Fruit fly (Drosophila melanogaster): ENCODE results near the gene Raf.

The Raf gene

dm6 chrX:2269822-2270556, 25.3 kb upstream of the Raf start (continued):
- TF ChIP-seq fkh (GFP tag; optimal IDR thresholded peaks at IDR 0.05) (peak; percentile 67), CG31627 (GFP tag; optimal IDR thresholded peaks at IDR 0.05) (peak; percentile 54), Sox102F (GFP tag; optimal IDR thresholded peaks at IDR 0.05) (no peak), Met (GFP tag; optimal IDR thresholded peaks at IDR 0.05) (peak; percentile 40), dac (GFP tag; optimal IDR thresholded peaks at IDR 0.05) (peak; percentile 45), CG1621 (tag; optimal IDR thresholded peaks at IDR 0.05) (no peak), Eip93F (GFP tag; optimal IDR thresholded peaks at IDR 0.05) (no peak), CG6163 (GFP tag; IDR thresholded peaks at IDR 0.05) (0 out of 3 replicates have a peak, but pooled peaks have one; percentile 58), Eip75B (GFP tag; optimal IDR thresholded peaks at IDR 0.05) (peak; percentile 27), CG4318 (GFP tag; optimal IDR thresholded peaks at IDR 0.05) (peak; percentile 50)

dm6 chrX:2270557-2270930, 24.7 kb upstream of the Raf start, which contains the start of gene CG2924:
Gene CG2924 (minus strand): TSS chrX:2270761.
- TF ChIP-seq CG6854 (GFP tag; optimal IDR thresholded peaks at IDR 0.05) (no peak), salr (GFP tag; optimal IDR thresholded peaks at IDR 0.05) (no peak), CG8632 (GFP tag; optimal IDR thresholded peaks at IDR 0.05) (no peak), CG11902 (GFP tag; optimal IDR thresholded peaks at IDR 0.05) (peak; percentile 12), CG1621 (tag; optimal IDR thresholded peaks at IDR 0.05) (peak; percentile 96), cyc (GFP tag; optimal IDR thresholded peaks at IDR 0.05) (peak; percentile 56), CG4318 (GFP tag; optimal IDR thresholded peaks at IDR 0.05) (no peak), acj6 (GFP tag; optimal IDR thresholded peaks at IDR 0.05) (no peak), lz (GFP tag; optimal IDR thresholded peaks at IDR 0.05) (peak; percentile 41), CG6163 (GFP tag; IDR thresholded peaks at IDR 0.05) (peak; percentile 21; the same call in 1 of the 3 replicates), CG6276 (GFP tag; optimal IDR thresholded peaks at IDR 0.05) (no peak), Gug (GFP tag; IDR thresholded peaks at IDR 0.05) (no peak), topi (GFP tag; optimal IDR thresholded peaks at IDR 0.05) (peak; percentile 34), CG31627 (GFP tag; optimal IDR thresholded peaks at IDR 0.05) (peak; percentile 57), Eip78C (GFP tag) (peak; percentile 68), Eip75B (GFP tag; optimal IDR thresholded peaks at IDR 0.05) (no peak), CG15336 (GFP tag; IDR thresholded peaks at IDR 0.05) (peak; percentile 16; the same call in 1 of the 2 replicates), CG6808 (GFP tag; optimal IDR thresholded peaks at IDR 0.05) (no peak), Sox14 (GFP tag; optimal IDR thresholded peaks at IDR 0.05) (peak; percentile 11), Ets21C (GFP tag; optimal IDR thresholded peaks at IDR 0.05) (peak; percentile 26), Lpt (GFP tag; optimal IDR thresholded peaks at IDR 0.05) (no peak), spab (GFP tag; optimal IDR thresholded peaks at IDR 0.05) (no peak), fd85E (GFP tag; optimal IDR thresholded peaks at IDR 0.05) (no peak), svp (GFP tag) (peak; percentile 50), CG11294 (GFP tag; IDR thresholded peaks at IDR 0.05) (0 out of 2 replicates have a peak, but pooled peaks have one; percentile 15), CG3032 (tag; optimal IDR thresholded peaks at IDR 0.05) (peak; percentile 11), CG10669 (GFP tag; optimal IDR thresholded peaks at IDR 0.05) (no peak), CG3919 (GFP tag; optimal IDR thresholded peaks at IDR 0.05) (peak; percentile 33), Smox (GFP tag; optimal IDR thresholded peaks at IDR 0.05) (no peak), vri (GFP tag; optimal IDR thresholded peaks at IDR 0.05) (no peak), Sox102F (GFP tag; optimal IDR thresholded peaks at IDR 0.05) (no peak), fd59A (GFP tag; optimal IDR thresholded peaks at IDR 0.05) (no peak), Eip93F (GFP tag; optimal IDR thresholded peaks at IDR 0.05) (no peak), esn (GFP tag; optimal IDR thresholded peaks at IDR 0.05) (peak; percentile 34)

- TF ChIP-seq OdsH (GFP tag; optimal IDR thresholded peaks at IDR 0.05) (no peak), CG10669 (GFP tag; optimal IDR thresholded peaks at IDR 0.05) (no peak), achi (GFP tag; optimal IDR thresholded peaks at IDR 0.05) (peak; percentile 99), Sox14 (GFP tag; optimal IDR thresholded peaks at IDR 0.05) (peak; percentile 0), fkh (GFP tag; optimal IDR thresholded peaks at IDR 0.05) (peak; percentile 14), CG31627 (GFP tag; optimal IDR thresholded peaks at IDR 0.05) (no peak), dsx (GFP tag; optimal IDR thresholded peaks at IDR 0.05; ENCODE audit: poor library complexity, severe bottlenecking) (peak; percentile 16), CG6808 (GFP tag; optimal IDR thresholded peaks at IDR 0.05) (peak; percentile 13), ss (GFP tag; optimal IDR thresholded peaks at IDR 0.05) (peak in 1 of 2 experiments; percentile 46), CG6854 (GFP tag; optimal IDR thresholded peaks at IDR 0.05) (peak; percentile 16), CG7368 (GFP tag; optimal IDR thresholded peaks at IDR 0.05) (no peak), Eip78C (GFP tag) (peak; percentile 54)
Measured at dm6 chrX:2274704-2275199, 20.5 kb upstream of the Raf start, which contains the start of gene Grp170. Gene Grp170 (minus strand): TSS chrX:2275068.
